Worm (Caenorhabditis elegans): ENCODE data around the gene C17H12.37.

The C17H12.37 gene

ce11 chrIV:6795529-6795928 lies 9.4 kb upstream of the C17H12.37 start, which contains the start of the genes C17H12.3 and C17H12.12:
Gene C17H12.3 (minus strand): TSS chrIV:6795629.
Gene C17H12.12 (plus strand): TSS chrIV:6795924.
- TF ChIP-seq F13C5.2 (tag; optimal IDR thresholded peaks at IDR 0.05) (no peak), ceh-13 (GFP tag; optimal IDR thresholded peaks at IDR 0.05) (no peak), tbx-11 (GFP tag; IDR thresholded peaks at IDR 0.05) (no peak), ceh-36 (tag; optimal IDR thresholded peaks at IDR 0.05) (no peak), hmbx-1 (tag; optimal IDR thresholded peaks at IDR 0.05) (no peak), flt-1 (GFP tag; IDR thresholded peaks at IDR 0.05) (no peak)

- TF ChIP-seq tbx-11 (GFP tag; IDR thresholded peaks at IDR 0.05) (no peak), flt-1 (GFP tag; IDR thresholded peaks at IDR 0.05) (no peak), F13C5.2 (tag; optimal IDR thresholded peaks at IDR 0.05) (no peak), hmbx-1 (tag; optimal IDR thresholded peaks at IDR 0.05) (no peak), pes-1 (GFP tag; IDR thresholded peaks at IDR 0.05) (no peak), tra-4 (tag; optimal IDR thresholded peaks at IDR 0.05) (no peak), hnd-1 (tag; optimal IDR thresholded peaks at IDR 0.05) (no peak), ceh-36 (tag; optimal IDR thresholded peaks at IDR 0.05) (no peak), tbx-37 (GFP tag; conservative IDR thresholded peaks at IDR 0.05) (no peak), hmg-4 (GFP tag; optimal IDR thresholded peaks at IDR 0.05) (no peak), aly-1 (tag; optimal IDR thresholded peaks at IDR 0.05) (no peak), sea-1 (GFP tag; conservative IDR thresholded peaks at IDR 0.05) (no peak), ets-7 (tag; optimal IDR thresholded peaks at IDR 0.05) (no peak), ama-1 (optimal IDR thresholded peaks at IDR 0.05) (no peak), scrt-1 (GFP tag; IDR thresholded peaks at IDR 0.05) (no peak)
Observed at ce11 chrIV:6802132-6802531, 2.8 kb upstream of the C17H12.37 start, which contains the start of the genes cest-4 and C17H12.11. Gene cest-4 (minus strand): TSS chrIV:6802337. Gene C17H12.11 (plus strand): TSS chrIV:6802387.

- no peak for TF ChIP-seq tbx-11 (GFP tag; IDR thresholded peaks at IDR 0.05)
Observed at ce11 chrIV:6803294-6803693, 1.6 kb upstream of the C17H12.37 start.

- TF ChIP-seq hmbx-1 (tag; optimal IDR thresholded peaks at IDR 0.05) (no peak), tra-4 (tag; optimal IDR thresholded peaks at IDR 0.05) (no peak), B0310.2 (tag; optimal IDR thresholded peaks at IDR 0.05) (no peak), sea-1 (GFP tag; conservative IDR thresholded peaks at IDR 0.05) (no peak), ceh-13 (GFP tag; optimal IDR thresholded peaks at IDR 0.05) (no peak)
Observed at ce11 chrIV:6803805-6804344, 1.0 kb upstream of the C17H12.37 start.

- no peak for TF ChIP-seq ets-7 (tag; optimal IDR thresholded peaks at IDR 0.05)
- no peak for TF ChIP-seq ceh-13 (GFP tag; optimal IDR thresholded peaks at IDR 0.05)
- TF ChIP-seq tra-4 (tag; optimal IDR thresholded peaks at IDR 0.05): no peak
- no peak for TF ChIP-seq F13C5.2 (tag; optimal IDR thresholded peaks at IDR 0.05)
- no peak for TF ChIP-seq hmbx-1 (tag; optimal IDR thresholded peaks at IDR 0.05)
- no peak for TF ChIP-seq hnd-1 (tag; optimal IDR thresholded peaks at IDR 0.05)
- no peak for TF ChIP-seq aly-1 (tag; optimal IDR thresholded peaks at IDR 0.05)
- TF ChIP-seq ceh-36 (tag; optimal IDR thresholded peaks at IDR 0.05): no peak
- no peak for TF ChIP-seq scrt-1 (GFP tag; IDR thresholded peaks at IDR 0.05)
- TF ChIP-seq pes-1 (GFP tag; IDR thresholded peaks at IDR 0.05): no peak
- no peak for TF ChIP-seq sea-1 (GFP tag; conservative IDR thresholded peaks at IDR 0.05)
- no peak for TF ChIP-seq B0310.2 (tag; optimal IDR thresholded peaks at IDR 0.05)
- no peak for TF ChIP-seq hmg-4 (GFP tag; optimal IDR thresholded peaks at IDR 0.05)
- TF ChIP-seq flt-1 (GFP tag; IDR thresholded peaks at IDR 0.05): no peak
- no peak for TF ChIP-seq ama-1 (optimal IDR thresholded peaks at IDR 0.05)
- no peak for TF ChIP-seq tbx-11 (GFP tag; IDR thresholded peaks at IDR 0.05)
- no peak for TF ChIP-seq tbx-37 (GFP tag; conservative IDR thresholded peaks at IDR 0.05)
Observed at ce11 chrIV:6806475-6807063, 1.7 kb downstream of the C17H12.37 start, which contains the start of gene C17H12.10. Gene C17H12.10 (plus strand): TSS chrIV:6806799.

ce11 chrIV:6809756-6810155 lies 4.8 kb downstream of the C17H12.37 start:
- TF ChIP-seq scrt-1 (GFP tag; IDR thresholded peaks at IDR 0.05) (no peak), F13C5.2 (tag; optimal IDR thresholded peaks at IDR 0.05) (peak; percentile 37), ama-1 (optimal IDR thresholded peaks at IDR 0.05) (no peak), aly-1 (tag; optimal IDR thresholded peaks at IDR 0.05) (no peak), tra-4 (tag; optimal IDR thresholded peaks at IDR 0.05) (no peak)

- TF ChIP-seq sea-1 (GFP tag; conservative IDR thresholded peaks at IDR 0.05) (no peak), flt-1 (GFP tag; IDR thresholded peaks at IDR 0.05) (no peak), hmg-4 (GFP tag; optimal IDR thresholded peaks at IDR 0.05) (no peak)
Observed at ce11 chrIV:6811808-6812207, 6.9 kb downstream of the C17H12.37 start, which contains the start of gene ceh-48. Gene ceh-48 (plus strand): TSS chrIV:6812108.

ce11 chrIV:6817554-6817953 lies 12.6 kb downstream of the C17H12.37 start, which contains the start of gene C17H12.5:
Gene C17H12.5 (minus strand): TSS chrIV:6817654.
- no peak for TF ChIP-seq tbx-11 (GFP tag; IDR thresholded peaks at IDR 0.05)

ce11 chrIV:6818369-6818768 lies 13.5 kb downstream of the C17H12.37 start, which contains the start of gene C17H12.8:
Gene C17H12.8 (plus strand): TSS chrIV:6818703.
- no peak for TF ChIP-seq tbx-11 (GFP tag; IDR thresholded peaks at IDR 0.05)
- no peak for TF ChIP-seq B0310.2 (tag; optimal IDR thresholded peaks at IDR 0.05)
- no peak for TF ChIP-seq tra-4 (tag; optimal IDR thresholded peaks at IDR 0.05)
- TF ChIP-seq flt-1 (GFP tag; IDR thresholded peaks at IDR 0.05): no peak
- no peak for TF ChIP-seq ceh-13 (GFP tag; optimal IDR thresholded peaks at IDR 0.05)
- TF ChIP-seq hnd-1 (tag; optimal IDR thresholded peaks at IDR 0.05): no peak
- TF ChIP-seq F13C5.2 (tag; optimal IDR thresholded peaks at IDR 0.05): no peak
- TF ChIP-seq ama-1 (optimal IDR thresholded peaks at IDR 0.05): no peak
- no peak for TF ChIP-seq tbx-37 (GFP tag; conservative IDR thresholded peaks at IDR 0.05)
- no peak for TF ChIP-seq hmbx-1 (tag; optimal IDR thresholded peaks at IDR 0.05)
- TF ChIP-seq sea-1 (GFP tag; conservative IDR thresholded peaks at IDR 0.05): no peak
- no peak for TF ChIP-seq hmg-4 (GFP tag; optimal IDR thresholded peaks at IDR 0.05)
- TF ChIP-seq scrt-1 (GFP tag; IDR thresholded peaks at IDR 0.05): no peak
- TF ChIP-seq ets-7 (tag; optimal IDR thresholded peaks at IDR 0.05): no peak

Measured in whole organism, early embryonic.